Fruit fly (Drosophila melanogaster) Kc167 (cell line): ENCODE measurements around the gene Cpr67Fb.

Experiments
- h ChIP-seq: fragments of >200 bp; optimal IDR thresholded peaks from 3 replicates; lab custom pipeline; 2018; ENCODE audit warnings: missing external identifiers
- insv ChIP-seq: fragments of >200 bp; optimal IDR thresholded peaks from 3 replicates; lab custom pipeline; 2018; ENCODE audit warnings: missing external identifiers

DNA sequence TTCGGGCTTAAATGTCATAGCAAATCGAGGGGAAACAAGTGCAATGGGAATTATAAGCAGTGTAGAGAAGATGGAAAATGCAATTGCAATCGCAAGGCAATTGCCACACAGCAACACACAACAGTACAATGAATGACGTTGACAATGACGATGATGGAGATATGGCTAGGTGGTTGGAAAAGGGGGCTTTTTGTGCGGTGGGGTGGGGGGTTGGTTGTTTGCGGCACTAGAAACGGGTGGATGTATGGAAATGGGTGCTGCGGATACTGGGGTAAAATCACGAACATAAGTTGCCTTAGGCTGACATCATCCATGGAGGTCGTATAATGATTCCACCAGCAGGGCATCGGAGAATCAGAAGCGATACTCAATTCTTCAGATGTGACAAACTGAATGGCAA, 24.8 kb upstream of the Cpr67Fb start:
- TF ChIP-seq h (lab: Kevin White, UChicago) (no peak), insv (lab: Kevin White, UChicago) (no peak)
